Fruit fly (Drosophila melanogaster): ENCODE data around the gene CG7378.

- TF ChIP-seq Sin3A (optimal IDR thresholded peaks at IDR 0.05): no peak
- TF ChIP-seq psq (optimal IDR thresholded peaks at IDR 0.05): no peak
- TF ChIP-seq insv (optimal IDR thresholded peaks at IDR 0.05): no peak
- TF ChIP-seq h (optimal IDR thresholded peaks at IDR 0.05): no peak
- no peak for TF ChIP-seq ttk (optimal IDR thresholded peaks at IDR 0.05)
- TF ChIP-seq Myc (optimal IDR thresholded peaks at IDR 0.05): no peak
These were observed 26.4 kb downstream of the CG7378 start for dm6 chrX:18926372-18927200.
